Fruit fly (Drosophila melanogaster) whole organism, wandering third instar larva: ENCODE data around the gene CG32036.

Experiments used
- Abd-B ChIP-seq: fragments of >200 bp; optimal IDR thresholded peaks from 2 replicates; lab custom pipeline; 2017; ENCODE audit warnings: missing biosample characterization, missing genetic modification characterization
- CG32264 ChIP-seq: fragments of 200-800 bp; sonication (Bioruptor generic); optimal IDR thresholded peaks from 2 replicates; lab custom pipeline; 2016; ENCODE audit warnings: missing biosample characterization, missing genetic modification characterization
- Dfd ChIP-seq: fragments of >200 bp; optimal IDR thresholded peaks from 2 replicates; lab custom pipeline; 2017; ENCODE audit warnings: missing biosample characterization, missing genetic modification characterization
- Dif ChIP-seq: fragments of 200-275, 200-300 bp; sonication (Bioruptor generic); optimal IDR thresholded peaks from 2 replicates; lab custom pipeline; 2018; ENCODE audit warnings: missing biosample characterization, missing genetic modification characterization; ENCODE audit not compliant: partially characterized antibody
- HLH106 ChIP-seq: fragments of 200-800 bp; optimal IDR thresholded peaks from 3 replicates; lab custom pipeline; 2019; ENCODE audit warnings: missing biosample characterization, mild to moderate bottlenecking, missing genetic modification characterization, moderate library complexity
- Hnf4 ChIP-seq: fragments of 200-800 bp; sonication (Bioruptor generic); optimal IDR thresholded peaks from 2 replicates; lab custom pipeline; 2016; ENCODE audit warnings: missing biosample characterization, mild to moderate bottlenecking, missing genetic modification characterization
- Hr78 ChIP-seq: fragments of >200 bp; optimal IDR thresholded peaks from 2 replicates; lab custom pipeline; 2017; ENCODE audit warnings: missing biosample characterization, missing genetic modification characterization
- Hr83 ChIP-seq: fragments of 200-300 bp; sonication (Bioruptor generic); optimal IDR thresholded peaks from 2 replicates; lab custom pipeline; 2016; ENCODE audit warnings: missing biosample characterization, mild to moderate bottlenecking, missing genetic modification characterization, moderate library complexity; ENCODE audit not compliant: poor library complexity, severe bottlenecking
- Jra ChIP-seq: sonication (Bioruptor generic); optimal IDR thresholded peaks from 2 replicates; lab custom pipeline; 2016; ENCODE audit warnings: missing biosample characterization, missing genetic modification characterization
- Mio ChIP-seq: sonication (Bioruptor generic); optimal IDR thresholded peaks from 2 replicates; lab custom pipeline; 2016; ENCODE audit warnings: missing biosample characterization, missing genetic modification characterization
- Myc ChIP-seq: fragments of >200 bp; optimal IDR thresholded peaks from 2 replicates; lab custom pipeline; 2017
- N ChIP-seq: fragments of >200 bp; optimal IDR thresholded peaks from 2 replicates; lab custom pipeline; 2018; ENCODE audit warnings: missing biosample characterization, missing external identifiers, missing genetic modification characterization
- Rel ChIP-seq, 2 experiments: fragments of 200-800 bp; sonication (Bioruptor generic) in 1 of 2; optimal IDR thresholded peaks; 2 replicates in 1 of 2; 3 replicates in 1 of 2; lab custom pipeline; 2016 to 2019; ENCODE audit warnings: mild to moderate bottlenecking in 2 of 2, missing biosample characterization in 2 of 2, missing genetic modification characterization in 2 of 2, moderate library complexity in 1 of 2
- Sp1 ChIP-seq: fragments of 200-800 bp; sonication (Bioruptor generic); optimal IDR thresholded peaks from 3 replicates; lab custom pipeline; 2019; ENCODE audit warnings: missing biosample characterization, mild to moderate bottlenecking, missing genetic modification characterization, moderate library complexity
- br ChIP-seq: fragments of 200-800 bp; sonication (Bioruptor generic); optimal IDR thresholded peaks from 2 replicates; lab custom pipeline; 2016; ENCODE audit warnings: missing biosample characterization, missing genetic modification characterization
- brk ChIP-seq: fragments of 200-800 bp; sonication (Bioruptor generic); optimal IDR thresholded peaks from 2 replicates; lab custom pipeline; 2016; ENCODE audit warnings: missing biosample characterization, mild to moderate bottlenecking, missing genetic modification characterization
- dl ChIP-seq, 2 experiments: fragments of 175-275, 200-275 bp in 1 of 2; fragments of 200-275 bp in 1 of 2; sonication (Bioruptor generic); optimal IDR thresholded peaks; lab custom pipeline; 2018; ENCODE audit warnings: mild to moderate bottlenecking in 2 of 2, missing biosample characterization in 2 of 2, missing genetic modification characterization in 2 of 2, moderate library complexity in 2 of 2; ENCODE audit not compliant: partially characterized antibody in 2 of 2, insufficient read depth in 1 of 2
- dmrt93B ChIP-seq: fragments of 200-800 bp; sonication (Bioruptor generic); optimal IDR thresholded peaks from 2 replicates; lab custom pipeline; 2018; ENCODE audit warnings: missing biosample characterization, mild to moderate bottlenecking, missing genetic modification characterization
- dsf ChIP-seq: sonication (Bioruptor generic); optimal IDR thresholded peaks from 2 replicates; lab custom pipeline; 2016; ENCODE audit warnings: missing biosample characterization, missing genetic modification characterization, borderline replicate concordance
- foxo ChIP-seq, 2 experiments: fragments of 200-800 bp; sonication (Bioruptor generic); optimal IDR thresholded peaks; 2 replicates in 1 of 2; 3 replicates in 1 of 2; lab custom pipeline; 2016 to 2017; ENCODE audit warnings: missing biosample characterization in 2 of 2, missing genetic modification characterization in 2 of 2
- h ChIP-seq: fragments of 200-800 bp; sonication (Bioruptor generic); optimal IDR thresholded peaks from 3 replicates; lab custom pipeline; 2016; ENCODE audit warnings: missing biosample characterization, mild to moderate bottlenecking, missing genetic modification characterization
- lola ChIP-seq: fragments of >200 bp; optimal IDR thresholded peaks from 2 replicates; lab custom pipeline; 2017; ENCODE audit warnings: missing biosample characterization, missing genetic modification characterization
- psq ChIP-seq: fragments of 200-800 bp; sonication (Bioruptor generic); optimal IDR thresholded peaks from 3 replicates; lab custom pipeline; 2017; ENCODE audit warnings: missing biosample characterization, mild to moderate bottlenecking, missing genetic modification characterization, moderate library complexity
- sage ChIP-seq: fragments of 200-800 bp; sonication (Bioruptor generic); optimal IDR thresholded peaks from 2 replicates; lab custom pipeline; 2016; ENCODE audit warnings: missing biosample characterization, mild to moderate bottlenecking, missing genetic modification characterization
- sv ChIP-seq: fragments of 200-800 bp; sonication (Bioruptor generic); optimal IDR thresholded peaks from 3 replicates; lab custom pipeline; 2016; ENCODE audit warnings: missing biosample characterization, missing genetic modification characterization
- tai ChIP-seq: sonication (Bioruptor generic); optimal IDR thresholded peaks from 2 replicates; lab custom pipeline; 2016; ENCODE audit warnings: missing biosample characterization, missing genetic modification characterization
- woc ChIP-seq: sonication (Bioruptor generic); optimal IDR thresholded peaks from 2 replicates; lab custom pipeline; 2016; ENCODE audit warnings: missing biosample characterization, mild to moderate bottlenecking, missing genetic modification characterization

CG32036 gene

DNA sequence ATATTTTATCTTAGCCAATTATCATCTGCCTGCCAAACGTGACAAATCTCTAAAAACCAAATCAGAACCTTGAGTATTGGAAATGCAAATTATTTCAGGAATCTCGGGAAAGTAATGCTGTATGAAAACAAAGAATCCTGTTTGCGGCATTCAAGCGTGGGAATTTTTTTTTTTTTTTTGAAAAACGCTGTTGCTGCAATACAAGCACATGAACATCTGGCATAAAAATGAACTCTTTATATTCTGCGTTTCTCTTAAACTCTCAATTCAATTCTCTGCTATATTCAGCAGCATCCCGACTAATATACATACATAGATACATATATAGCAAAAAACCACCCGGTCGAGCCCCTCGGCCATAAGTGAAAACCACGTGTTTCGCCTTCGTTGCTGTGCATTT lies 12.3 kb upstream of the CG32036 start:
- TF ChIP-seq dl (GFP tag; optimal IDR thresholded peaks at IDR 0.05; lab: Kevin White, UChicago; ENCODE audit: insufficient read depth in 1 of 2, partially characterized antibody in 2 of 2) (no peak), woc (GFP tag; lab: Kevin White, UChicago) (no peak), CG32264 (GFP tag; lab: Kevin White, UChicago) (no peak), dsf (GFP tag; lab: Kevin White, UChicago) (no peak)

dm6 chr3L:9499919-9500807 lies 11.1 kb upstream of the CG32036 start:
- no peak for TF ChIP-seq lola (GFP tag; lab: Kevin White, UChicago)
- no peak for TF ChIP-seq Rel (GFP tag; optimal IDR thresholded peaks at IDR 0.05; lab: Kevin White, UChicago)
- peak; percentile 80 for TF ChIP-seq Rel (tag; optimal IDR thresholded peaks at IDR 0.05; lab: Kevin White, UChicago)

DNA sequence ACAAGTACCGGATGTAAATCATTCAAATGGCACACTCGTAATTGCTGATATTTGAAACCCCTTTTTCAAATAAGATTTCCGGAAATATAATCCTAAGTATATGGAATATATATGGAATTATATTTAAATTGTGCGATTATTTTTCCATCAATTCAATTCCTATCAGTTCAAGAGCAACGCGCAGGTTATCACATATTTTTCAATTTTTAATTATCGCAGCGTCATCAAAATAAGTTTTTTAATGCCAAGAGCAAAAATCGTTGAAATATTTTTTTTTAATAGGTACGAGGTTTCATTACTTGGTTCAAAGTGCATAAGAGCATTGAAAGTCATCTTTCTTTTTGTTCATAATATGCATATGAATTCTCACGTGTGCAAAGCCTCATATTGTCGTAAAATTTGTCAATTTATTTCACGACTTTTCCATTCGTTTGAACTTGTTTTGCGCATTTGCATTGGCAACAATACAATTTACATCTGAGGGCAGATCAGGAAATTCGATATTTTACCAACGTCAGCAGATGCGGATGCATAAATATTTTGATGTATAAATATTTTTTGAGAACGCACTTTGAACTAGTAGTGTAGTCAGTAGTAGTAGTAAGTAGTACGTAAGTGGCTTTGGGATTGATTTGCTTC lies 9.1 kb upstream of the CG32036 start:
- TF ChIP-seq Jra (GFP tag; lab: Kevin White, UChicago) (no peak), lola (GFP tag; lab: Kevin White, UChicago) (no peak), Mio (no peak), psq (GFP tag; lab: Kevin White, UChicago) (no peak), N (no peak), sage (GFP tag; lab: Kevin White, UChicago) (no peak), Dfd (GFP tag; lab: Kevin White, UChicago) (no peak), h (no peak), sv (GFP tag; lab: Kevin White, UChicago) (no peak), br (GFP tag; lab: Kevin White, UChicago) (no peak)

DNA sequence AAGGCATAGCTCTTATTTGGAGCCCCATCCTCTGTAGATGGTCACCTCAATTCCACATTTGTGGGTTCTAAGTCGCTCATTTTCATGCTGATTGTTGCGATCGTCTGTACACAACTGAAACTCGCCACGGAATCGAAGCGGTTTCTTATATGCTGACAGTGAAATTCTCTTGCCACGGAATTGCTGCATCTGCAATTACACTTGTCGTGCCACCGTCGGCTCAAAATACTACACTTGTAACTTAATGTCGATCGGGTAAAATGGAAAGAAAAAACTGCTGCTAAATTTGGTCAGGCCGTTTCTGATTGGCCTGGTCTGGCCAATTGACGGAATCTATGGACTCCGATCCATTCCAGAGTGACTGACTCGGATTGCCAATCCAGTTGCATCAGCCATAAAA lies 8.2 kb upstream of the CG32036 start:
- TF ChIP-seq Abd-B (GFP tag; lab: Kevin White, UChicago): no peak

- TF ChIP-seq Sp1 (GFP tag; lab: Kevin White, UChicago) (no peak), woc (GFP tag; lab: Kevin White, UChicago) (no peak)
These were observed 3.1 kb upstream of the CG32036 start, which contains the start of gene CG32037 for dm6 chr3L:9492115-9492514. TSS of gene CG32037 (minus strand) at chr3L:9492215.

DNA sequence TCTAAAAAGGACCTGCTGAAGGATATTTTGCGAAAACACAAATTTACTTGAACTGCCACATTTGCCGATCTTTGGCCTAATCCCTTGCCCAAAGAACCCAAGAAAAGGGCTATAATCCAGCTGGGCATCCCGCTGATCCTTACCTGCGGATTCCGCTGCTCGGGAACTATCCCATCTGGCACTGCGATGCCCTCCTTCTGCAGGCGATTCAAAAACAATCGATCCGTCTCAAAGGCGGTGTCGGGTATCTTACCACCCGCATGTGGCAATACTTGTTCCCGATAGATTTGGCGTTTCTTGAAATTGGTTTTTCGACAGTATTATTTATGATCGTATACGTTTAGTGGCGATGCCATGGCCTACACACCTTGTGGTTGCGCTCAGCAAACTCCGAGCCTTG lies 2.3 kb upstream of the CG32036 start:
- TF ChIP-seq Dif (GFP tag; lab: Kevin White, UChicago) (no peak), dmrt93B (no peak), Hnf4 (GFP tag; lab: Kevin White, UChicago) (no peak), sage (GFP tag; lab: Kevin White, UChicago) (no peak), tai (GFP tag; lab: Kevin White, UChicago) (no peak)

dm6 chr3L:9490432-9490831 lies 1.4 kb upstream of the CG32036 start:
- no peak for TF ChIP-seq foxo (GFP tag; optimal IDR thresholded peaks at IDR 0.05; lab: Kevin White, UChicago)
- no peak for TF ChIP-seq sage (GFP tag; lab: Kevin White, UChicago)
- TF ChIP-seq Hnf4 (GFP tag; lab: Kevin White, UChicago): no peak
- TF ChIP-seq Dfd (GFP tag; lab: Kevin White, UChicago): no peak
- no peak for TF ChIP-seq brk (GFP tag; lab: Kevin White, UChicago)
- no peak for TF ChIP-seq Myc (lab: Kevin White, UChicago)
- no peak for TF ChIP-seq Jra (GFP tag; lab: Kevin White, UChicago)
- TF ChIP-seq Hr83 (GFP tag; lab: Kevin White, UChicago): no peak
- no peak for TF ChIP-seq woc (GFP tag; lab: Kevin White, UChicago)
- TF ChIP-seq Hr78 (GFP tag; lab: Kevin White, UChicago): no peak
- TF ChIP-seq Mio: no peak
- no peak for TF ChIP-seq HLH106 (tag; lab: Kevin White, UChicago)
- TF ChIP-seq dmrt93B: no peak
